Worm (Caenorhabditis elegans): ENCODE data around the gene Y43F4A.1.

DNA sequence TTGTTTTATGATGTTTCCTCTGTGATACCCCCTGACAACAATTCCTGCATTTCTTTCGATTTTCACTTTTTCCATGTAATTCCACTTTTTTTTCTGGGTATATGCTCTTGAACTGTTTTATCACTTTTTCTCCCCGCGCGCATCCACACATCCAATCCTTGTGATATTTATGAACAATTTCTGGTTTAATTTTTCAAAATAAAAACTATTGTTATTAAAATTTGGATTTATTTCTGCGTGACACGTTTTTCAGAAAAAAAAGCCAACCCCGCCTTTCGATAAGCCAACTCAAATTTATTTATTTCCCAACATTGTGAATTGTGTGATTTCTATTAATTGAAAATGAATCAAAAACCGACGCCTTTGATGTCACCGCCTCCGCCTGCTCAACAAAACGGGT, 18.2 kb upstream of the Y43F4A.1 start, which contains the start of gene Y39E4B.11:
- TF ChIP-seq sox-4 (tag; optimal IDR thresholded peaks at IDR 0.05) (no peak), nfya-1 (tag; optimal IDR thresholded peaks at IDR 0.05) (no peak), rnt-1 (tag; optimal IDR thresholded peaks at IDR 0.05) (no peak), ceh-31 (tag; optimal IDR thresholded peaks at IDR 0.05) (no peak)
